Fruit fly (Drosophila melanogaster) whole organism, embryonic: ENCODE results near the gene CG32344.

Source experiments
- Bgb ChIP-seq: fragments of 200-800 bp; sonication (Bioruptor generic); IDR thresholded peaks from 2 replicates; pipeline ENCODE4 v1.3.6; 2022; ENCODE audit warnings: missing biosample characterization, missing genetic modification characterization; ENCODE audit not compliant: partially characterized antibody
- CG10543 ChIP-seq: fragments of 200-800 bp; sonication (Bioruptor generic); optimal IDR thresholded peaks from 3 replicates; lab custom pipeline; 2017; ENCODE audit warnings: missing biosample characterization, mild to moderate bottlenecking, missing genetic modification characterization, moderate library complexity
- CG11504 ChIP-seq: fragments of 200-800 bp; sonication (Bioruptor generic); optimal IDR thresholded peaks from 3 replicates; lab custom pipeline; 2019; ENCODE audit warnings: missing biosample characterization, mild to moderate bottlenecking, missing genetic modification characterization, moderate library complexity
- CG12769 ChIP-seq: fragments of 200-800 bp; sonication (Bioruptor generic); optimal IDR thresholded peaks from 2 replicates; lab custom pipeline; 2019; ENCODE audit warnings: missing biosample characterization, mild to moderate bottlenecking, missing genetic modification characterization, moderate library complexity
- CG15514 ChIP-seq: fragments of 200-800 bp; sonication (Bioruptor generic); optimal IDR thresholded peaks from 3 replicates; lab custom pipeline; 2017; ENCODE audit warnings: missing biosample characterization, missing genetic modification characterization, mild to moderate bottlenecking, moderate library complexity, missing genetic modification reagents
- CG18599 ChIP-seq: fragments of 200-800 bp; sonication (Bioruptor generic); optimal IDR thresholded peaks from 3 replicates; lab custom pipeline; 2017; ENCODE audit warnings: missing biosample characterization, missing genetic modification characterization, mild to moderate bottlenecking, moderate library complexity, missing genetic modification reagents
- CG3163 ChIP-seq: fragments of 200-800 bp; sonication (Bioruptor generic); optimal IDR thresholded peaks from 3 replicates; lab custom pipeline; 2016; ENCODE audit warnings: missing biosample characterization, missing genetic modification characterization
- CG34224 ChIP-seq: fragments of 200-800 bp; sonication (Bioruptor generic); IDR thresholded peaks from 3 replicates; pipeline ENCODE4 v1.3.6; 2022; ENCODE audit warnings: missing biosample characterization, missing genetic modification characterization; ENCODE audit not compliant: partially characterized antibody
- CG34422 ChIP-seq: fragments of 200-800 bp; sonication (Bioruptor generic); IDR thresholded peaks from 3 replicates; pipeline ENCODE4 v1.3.6; 2022; ENCODE audit warnings: missing biosample characterization, missing genetic modification characterization
- CG5180 ChIP-seq: fragments of 200-800 bp; sonication (Bioruptor generic); optimal IDR thresholded peaks from 3 replicates; lab custom pipeline; 2017; ENCODE audit warnings: missing biosample characterization, missing genetic modification characterization, mild to moderate bottlenecking, moderate library complexity, missing genetic modification reagents
- Deaf1 ChIP-seq: fragments of 200-800 bp; optimal IDR thresholded peaks from 3 replicates; lab custom pipeline; 2019; ENCODE audit warnings: missing biosample characterization, mild to moderate bottlenecking, missing genetic modification characterization, moderate library complexity
- Dip2 ChIP-seq: fragments of 200-800 bp; sonication (Bioruptor generic); IDR thresholded peaks from 2 replicates; pipeline ENCODE4 v1.3.6; 2022; ENCODE audit warnings: missing biosample characterization, missing genetic modification characterization
- Drgx ChIP-seq: fragments of 200-800 bp; sonication (Bioruptor generic); IDR thresholded peaks from 2 replicates; pipeline ENCODE4 v1.3.6; 2022; ENCODE audit warnings: missing biosample characterization, missing genetic modification characterization
- Elba2 ChIP-seq: fragments of 200-800 bp; sonication (Bioruptor generic); optimal IDR thresholded peaks from 3 replicates; lab custom pipeline; 2016; ENCODE audit warnings: missing biosample characterization, missing genetic modification characterization
- Hr3 ChIP-seq: fragments of 200-800 bp; sonication (Bioruptor generic); optimal IDR thresholded peaks from 3 replicates; lab custom pipeline; 2016; ENCODE audit warnings: missing biosample characterization, missing genetic modification characterization
- Hr39 ChIP-seq: fragments of >200 bp; optimal IDR thresholded peaks from 2 replicates; lab custom pipeline; 2017
- Hr78 ChIP-seq, 2 experiments: fragments of 200-800 bp in 1 of 2; fragments of >200 bp in 1 of 2; sonication (Bioruptor generic) in 1 of 2; optimal IDR thresholded peaks; 2 replicates each; lab custom pipeline; 2017 to 2019; ENCODE audit warnings: missing biosample characterization in 2 of 2, missing genetic modification characterization in 2 of 2, mild to moderate bottlenecking in 1 of 2, moderate library complexity in 1 of 2
- Med ChIP-seq: fragments of 200-800 bp; sonication (Bioruptor generic); peaks from one replicate; lab custom pipeline; 2016; ENCODE audit warnings: missing biosample characterization, missing genetic modification characterization, mild to moderate bottlenecking, inconsistent platforms, moderate library complexity
- NFAT ChIP-seq: fragments of 200-800 bp; sonication (Bioruptor generic); IDR thresholded peaks from 2 replicates; pipeline ENCODE4 v1.3.6; 2022; ENCODE audit warnings: missing biosample characterization, missing genetic modification characterization
- PHDP ChIP-seq: fragments of 200-800 bp; sonication (Bioruptor generic); optimal IDR thresholded peaks from 3 replicates; lab custom pipeline; 2018; ENCODE audit warnings: missing biosample characterization, mild to moderate bottlenecking, missing genetic modification characterization, moderate library complexity
- Rfx ChIP-seq: fragments of 200-800 bp; sonication (Bioruptor generic); IDR thresholded peaks from 2 replicates; pipeline ENCODE4 v1.3.6; 2022; ENCODE audit warnings: missing biosample characterization, missing genetic modification characterization
- Sin3A ChIP-seq: fragments of >200 bp; optimal IDR thresholded peaks from 2 replicates; lab custom pipeline; 2018
- Ssrp ChIP-seq: fragments of 200-800 bp; sonication (Bioruptor generic); optimal IDR thresholded peaks from 2 replicates; lab custom pipeline; 2018; ENCODE audit warnings: missing biosample characterization, mild to moderate bottlenecking, missing genetic modification characterization, moderate library complexity
- abd-A ChIP-seq: fragments of 200-800 bp; sonication (Bioruptor generic); optimal IDR thresholded peaks from 3 replicates; lab custom pipeline; 2019; ENCODE audit warnings: missing biosample characterization, mild to moderate bottlenecking, missing genetic modification characterization, moderate library complexity
- chinmo ChIP-seq: fragments of 200-800 bp; sonication (Bioruptor generic); IDR thresholded peaks from 4 replicates; pipeline ENCODE4 v1.3.6; 2022; ENCODE audit warnings: missing biosample characterization, missing genetic modification characterization; ENCODE audit not compliant: partially characterized antibody
- crol ChIP-seq: fragments of 200-800 bp; sonication (Bioruptor generic); IDR thresholded peaks from 2 replicates; pipeline ENCODE4 v1.3.6; 2022; ENCODE audit warnings: missing biosample characterization, missing genetic modification characterization
- cwo ChIP-seq: fragments of 200-800 bp; sonication (Bioruptor generic); optimal IDR thresholded peaks from 3 replicates; lab custom pipeline; 2017; ENCODE audit warnings: missing biosample characterization, missing genetic modification characterization, mild to moderate bottlenecking, moderate library complexity, missing genetic modification reagents
- insv ChIP-seq, 2 experiments: fragments of 200-800 bp; sonication (Bioruptor generic); optimal IDR thresholded peaks; 3 replicates each; lab custom pipeline; 2016 to 2018; ENCODE audit warnings: missing biosample characterization in 2 of 2, missing genetic modification characterization in 2 of 2
- kah ChIP-seq: fragments of 200-800 bp; sonication (Bioruptor generic); optimal IDR thresholded peaks from 2 replicates; lab custom pipeline; 2018; ENCODE audit warnings: missing biosample characterization, mild to moderate bottlenecking, missing genetic modification characterization
- lilli ChIP-seq: fragments of 200-800 bp; sonication (Bioruptor generic); optimal IDR thresholded peaks from 3 replicates; lab custom pipeline; 2016; ENCODE audit warnings: missing biosample characterization, missing genetic modification characterization
- nom ChIP-seq: fragments of 200-800 bp; sonication (Bioruptor generic); optimal IDR thresholded peaks from 2 replicates; lab custom pipeline; 2017; ENCODE audit warnings: missing biosample characterization, missing genetic modification characterization, mild to moderate bottlenecking, moderate library complexity, missing genetic modification reagents
- psq ChIP-seq: fragments of 200-800 bp; sonication (Bioruptor generic); optimal IDR thresholded peaks from 2 replicates; lab custom pipeline; 2017; ENCODE audit warnings: missing biosample characterization, missing genetic modification characterization
- sna ChIP-seq: fragments of 200-800 bp; sonication (Bioruptor generic); IDR thresholded peaks from 2 replicates; pipeline ENCODE4 v1.3.6; 2022; ENCODE audit warnings: missing biosample characterization, missing genetic modification characterization; ENCODE audit not compliant: partially characterized antibody
- tup ChIP-seq: fragments of 200-800 bp; sonication (Bioruptor generic); optimal IDR thresholded peaks from 2 replicates; lab custom pipeline; 2016; ENCODE audit warnings: missing biosample characterization, mild to moderate bottlenecking, missing genetic modification characterization, moderate library complexity
- unc-4 ChIP-seq: fragments of 200-800 bp; sonication (Bioruptor generic); IDR thresholded peaks from 2 replicates; pipeline ENCODE4 v1.3.6; 2022; ENCODE audit warnings: missing biosample characterization, missing genetic modification characterization; ENCODE audit not compliant: partially characterized antibody
- vvl ChIP-seq: fragments of 200-800 bp; sonication (Bioruptor generic); IDR thresholded peaks from 2 replicates; pipeline ENCODE4 v1.3.6; 2022; ENCODE audit warnings: missing biosample characterization, missing genetic modification characterization
- z ChIP-seq: fragments of 200-800 bp; sonication (Bioruptor generic); IDR thresholded peaks from 3 replicates; pipeline ENCODE4 v1.3.6; 2022; ENCODE audit warnings: missing biosample characterization, missing genetic modification characterization
- zen ChIP-seq: fragments of 200-800 bp; sonication (Bioruptor generic); optimal IDR thresholded peaks from 3 replicates; lab custom pipeline; 2018; ENCODE audit warnings: missing biosample characterization, mild to moderate bottlenecking, missing genetic modification characterization, moderate library complexity

Gene CG32344

DNA sequence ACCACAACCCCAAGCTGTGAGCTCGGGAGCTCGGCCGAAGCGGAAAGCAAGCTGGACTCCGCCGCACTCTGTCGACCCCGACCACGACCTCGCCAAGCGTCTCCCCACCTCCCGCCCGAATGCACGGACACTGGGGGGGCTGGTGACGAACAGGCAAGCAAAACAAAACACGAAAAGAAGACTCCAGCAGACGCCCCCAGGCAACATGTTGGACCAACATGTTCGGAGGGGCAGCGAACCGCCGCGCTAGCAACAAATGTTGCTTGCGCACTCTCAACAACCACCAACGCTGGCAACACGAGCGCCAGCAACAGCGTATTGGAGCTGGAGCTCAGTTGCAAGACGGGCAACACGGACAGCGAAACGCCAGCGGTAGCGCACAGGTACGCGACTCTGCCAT, 42.2 kb downstream of the CG32344 start (continued):
- TF ChIP-seq chinmo (GFP tag; lab: Robert Waterston, UW) (0 out of 4 replicates have a peak, but pooled peaks have one; percentile 51), CG12769 (tag; lab: Kevin White, UChicago) (no peak), CG34422 (GFP tag; lab: Robert Waterston, UW) (0 out of 3 replicates have a peak, but pooled peaks have one; percentile 38), vvl (peak; percentile 28; the same call in 1 of the 2 replicates), CG15514 (GFP tag; lab: Kevin White, UChicago) (no peak), Hr39 (no peak), CG34224 (peak; percentile 54; the same call in 1 of the 3 replicates), crol (GFP tag; lab: Robert Waterston, UW) (peak; percentile 94), tup (GFP tag; lab: Kevin White, UChicago) (no peak), Drgx (GFP tag; lab: Robert Waterston, UW) (peak; percentile 19; the same call in 1 of the 2 replicates), sna (GFP tag; lab: Robert Waterston, UW) (peak; percentile 40), NFAT (GFP tag; lab: Robert Waterston, UW) (no peak), nom (peak; percentile 20), kah (GFP tag; lab: Kevin White, UChicago) (peak; percentile 58), zen (tag; lab: Kevin White, UChicago) (no peak), Med (GFP tag; lab: Kevin White, UChicago) (peak; percentile 72), z (GFP tag; lab: Robert Waterston, UW) (peak; percentile 44; the same call in 1 of the 3 replicates), Dip2 (GFP tag; lab: Robert Waterston, UW) (no peak), Elba2 (GFP tag; lab: Kevin White, UChicago) (no peak), CG3163 (GFP tag; lab: Kevin White, UChicago) (no peak), CG11504 (tag; lab: Kevin White, UChicago) (peak; percentile 99), Hr3 (GFP tag; lab: Kevin White, UChicago) (no peak), CG5180 (GFP tag; lab: Kevin White, UChicago) (peak; percentile 99), insv (GFP tag; optimal IDR thresholded peaks at IDR 0.05; lab: Kevin White, UChicago) (no peak), CG18599 (GFP tag; lab: Kevin White, UChicago) (peak; percentile 40), Ssrp (tag; lab: Kevin White, UChicago) (no peak), PHDP (no peak), unc-4 (GFP tag; lab: Robert Waterston, UW) (peak; percentile 30; the same call in 1 of the 2 replicates), abd-A (peak; percentile 61), Bgb (GFP tag; lab: Robert Waterston, UW) (peak; percentile 42; the same call in 1 of the 2 replicates), cwo (GFP tag; lab: Kevin White, UChicago) (peak; percentile 15), psq (GFP tag; lab: Kevin White, UChicago) (peak; percentile 79), Deaf1 (tag; lab: Kevin White, UChicago) (peak; percentile 88), Sin3A (lab: Kevin White, UChicago) (no peak), CG10543 (no peak), Hr78 (GFP tag; optimal IDR thresholded peaks at IDR 0.05; lab: Kevin White, UChicago) (peak in 1 of 2 experiments; percentile 91), Rfx (0 out of 2 replicates have a peak, but pooled peaks have one; percentile 24), lilli (no peak)
